Worm (Caenorhabditis elegans): ENCODE results near the gene Y38H6A.1.
"Not testable (repeated sequence)": the region's sequence is repeated elsewhere in the genome, so short reads cannot be mapped to it uniquely, and the experiment has no call there.

Y38H6A.1 gene

DNA sequence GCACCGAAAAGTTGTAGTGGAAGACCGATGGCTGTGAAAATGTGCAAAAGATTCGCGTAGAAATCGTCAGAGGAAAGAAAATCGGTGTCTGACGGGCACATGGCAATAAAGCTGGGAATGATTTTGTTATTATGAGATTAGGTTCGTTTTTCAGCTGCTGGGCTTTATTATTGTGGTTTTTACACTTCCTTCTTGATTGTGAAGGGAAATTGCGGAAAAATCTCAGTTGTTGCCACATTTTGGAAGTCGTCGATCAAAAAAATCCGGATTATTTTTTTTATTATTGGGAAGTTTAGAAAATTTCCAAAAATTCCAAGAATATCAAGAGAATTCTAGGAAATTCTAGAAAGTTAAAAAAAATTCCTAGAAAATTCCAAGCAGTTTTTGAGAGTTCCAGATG, 43.6 kb downstream of the Y38H6A.1 start, which contains the start of gene srh-177:
Gene srh-177 (minus strand): TSS at position 101 of the 400 bp plus-strand sequence.
- not testable (repeated sequence) for TF ChIP-seq attf-5 (GFP tag; optimal IDR thresholded peaks at IDR 0.05); snpc-4 (GFP tag; optimal IDR thresholded peaks at IDR 0.05); snpc-4 (tag; optimal IDR thresholded peaks at IDR 0.05); bed-1 (GFP tag; IDR thresholded peaks at IDR 0.05)

- TF ChIP-seq nhr-80 (tag; optimal IDR thresholded peaks at IDR 0.05): peak; percentile 1
- no peak for TF ChIP-seq hmg-1.2 (GFP tag; IDR thresholded peaks at IDR 0.05)
Observed at ce11 chrV:20374484-20374883, 49.0 kb downstream of the Y38H6A.1 start.

DNA sequence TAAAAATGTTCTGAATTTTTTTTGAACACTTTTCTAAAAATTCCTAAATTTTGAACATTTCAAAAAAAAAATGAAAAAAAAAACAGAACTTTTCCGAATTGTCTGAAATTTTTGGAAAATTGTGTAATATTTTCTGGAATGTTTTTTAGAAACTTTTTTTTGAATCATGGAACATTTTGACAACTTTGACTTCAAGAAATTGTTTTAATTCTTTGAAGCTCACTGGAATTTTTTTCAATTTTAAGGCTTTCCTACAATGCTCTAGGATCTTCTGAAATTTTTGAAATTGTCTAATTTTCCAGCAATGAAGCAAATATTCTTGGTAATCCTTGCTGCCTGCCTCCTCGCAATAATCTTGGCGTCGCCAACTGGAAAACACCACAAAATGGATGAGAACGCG, 49.7 kb downstream of the Y38H6A.1 start, which contains the start of gene ins-35:
Gene ins-35 (plus strand): TSS at position 301 of the 400 bp plus-strand sequence.
- TF ChIP-seq Y95B8A.8 (GFP tag; IDR thresholded peaks at IDR 0.05) (no peak), nfya-2 (GFP tag; IDR thresholded peaks at IDR 0.05) (no peak), chd-7 (tag; optimal IDR thresholded peaks at IDR 0.05) (no peak), tlf-1 (GFP tag; optimal IDR thresholded peaks at IDR 0.05) (no peak), F57C9.4 (tag; optimal IDR thresholded peaks at IDR 0.05) (no peak), lin-26 (GFP tag; IDR thresholded peaks at IDR 0.05) (no peak)

DNA sequence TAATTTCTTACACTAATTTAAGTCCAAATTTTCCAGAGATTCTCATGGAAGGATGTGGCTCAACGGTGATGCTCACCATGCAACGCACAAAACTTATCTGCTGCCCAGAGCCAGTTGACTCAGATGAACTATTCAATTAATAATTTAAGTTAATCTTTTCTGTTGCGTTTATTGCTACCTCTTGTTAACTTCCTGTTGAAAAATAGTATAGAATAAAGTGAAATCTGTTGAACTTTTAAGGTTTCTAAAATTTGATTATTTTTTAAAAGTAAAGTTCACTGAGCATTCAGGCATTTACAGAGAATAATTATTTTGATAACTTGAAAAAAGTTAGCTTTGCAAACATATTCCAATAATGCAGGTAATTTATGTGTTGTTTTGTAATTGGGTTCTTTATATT, 50.6 kb downstream of the Y38H6A.1 start:
- TF ChIP-seq egrh-3 (GFP tag; IDR thresholded peaks at IDR 0.05): no peak
- no peak for TF ChIP-seq nhr-80 (tag; optimal IDR thresholded peaks at IDR 0.05)
- no peak for TF ChIP-seq lsy-27 (tag; optimal IDR thresholded peaks at IDR 0.05; ENCODE audit: borderline replicate concordance, insufficient read depth)
- no peak for TF ChIP-seq ztf-6 (GFP tag; IDR thresholded peaks at IDR 0.05)
- no peak for TF ChIP-seq T26A5.8 (tag; optimal IDR thresholded peaks at IDR 0.05)
- no peak for TF ChIP-seq pha-4 (tag; optimal IDR thresholded peaks at IDR 0.05)
- no peak for TF ChIP-seq madf-3 (GFP tag; IDR thresholded peaks at IDR 0.05)
- TF ChIP-seq hmg-1.2 (GFP tag; IDR thresholded peaks at IDR 0.05): no peak
- no peak for TF ChIP-seq ccch-3 (GFP tag; optimal IDR thresholded peaks at IDR 0.05)
- no peak for TF ChIP-seq K12H6.12 (tag; optimal IDR thresholded peaks at IDR 0.05)
- no peak for TF ChIP-seq hsf-1 (GFP tag; IDR thresholded peaks at IDR 0.05)
- TF ChIP-seq atf-7 (tag; optimal IDR thresholded peaks at IDR 0.05): no peak
- TF ChIP-seq sdz-38 (tag; optimal IDR thresholded peaks at IDR 0.05): no peak
- TF ChIP-seq madf-6 (GFP tag; IDR thresholded peaks at IDR 0.05): no peak
- no peak for TF ChIP-seq F22D6.2 (tag; optimal IDR thresholded peaks at IDR 0.05)
- TF ChIP-seq lir-1 (GFP tag; conservative IDR thresholded peaks at IDR 0.05): no peak
- TF ChIP-seq ztf-22 (GFP tag; optimal IDR thresholded peaks at IDR 0.05): no peak
- no peak for TF ChIP-seq lag-1 (GFP tag; IDR thresholded peaks at IDR 0.05)
- no peak for TF ChIP-seq mel-28 (tag; optimal IDR thresholded peaks at IDR 0.05; ENCODE audit: borderline replicate concordance)

Measured in whole organism, young adult.